Fruit fly (Drosophila melanogaster) whole organism, prepupa: ENCODE data around the gene Jhbp11.
A peak's percentile ranks its signal among the peaks of the same experiment; 100 is the strongest.

Experiments used
- Blimp-1 ChIP-seq: fragments of 200-800 bp; sonication (Bioruptor generic); optimal IDR thresholded peaks from 3 replicates; lab custom pipeline; 2017; ENCODE audit warnings: missing biosample characterization, missing genetic modification characterization, mild to moderate bottlenecking, moderate library complexity, missing genetic modification reagents
- CG10631 ChIP-seq: fragments of 200-800 bp; sonication (Bioruptor generic); optimal IDR thresholded peaks from 2 replicates; lab custom pipeline; 2016; ENCODE audit warnings: missing biosample characterization, missing genetic modification characterization
- CG10669 ChIP-seq: fragments of 200-800 bp; sonication (Bioruptor generic); optimal IDR thresholded peaks from 3 replicates; lab custom pipeline; 2018; ENCODE audit warnings: missing biosample characterization, mild to moderate bottlenecking, missing genetic modification characterization, moderate library complexity
- CG11762 ChIP-seq: fragments of 200-800 bp; sonication (Bioruptor generic); optimal IDR thresholded peaks from 3 replicates; lab custom pipeline; 2016; ENCODE audit warnings: missing biosample characterization, missing genetic modification characterization; ENCODE audit not compliant: insufficient read depth
- CG11902 ChIP-seq: fragments of 200-800 bp; sonication (Bioruptor generic); optimal IDR thresholded peaks from 3 replicates; lab custom pipeline; 2016; ENCODE audit warnings: missing biosample characterization, missing genetic modification characterization
- CG15336 ChIP-seq: fragments of 200-800 bp; sonication (Bioruptor generic); IDR thresholded peaks from 2 replicates; pipeline ENCODE4 v1.3.6; 2022; ENCODE audit warnings: missing biosample characterization, missing genetic modification characterization
- CG1621 ChIP-seq: fragments of 200-800 bp; sonication (Bioruptor generic); optimal IDR thresholded peaks from 3 replicates; lab custom pipeline; 2018; ENCODE audit warnings: missing biosample characterization, mild to moderate bottlenecking, missing genetic modification characterization
- CG16779 ChIP-seq: fragments of 200-800 bp; sonication (Bioruptor generic); optimal IDR thresholded peaks from 3 replicates; lab custom pipeline; 2017; ENCODE audit warnings: missing biosample characterization, mild to moderate bottlenecking, missing genetic modification characterization
- CG31627 ChIP-seq: fragments of 200-800 bp; sonication (Bioruptor generic); optimal IDR thresholded peaks from 3 replicates; lab custom pipeline; 2016; ENCODE audit warnings: missing biosample characterization, missing genetic modification characterization
- CG34406 ChIP-seq: fragments of 200-800 bp; sonication (Bioruptor generic); optimal IDR thresholded peaks from 3 replicates; lab custom pipeline; 2016; ENCODE audit warnings: missing biosample characterization, missing genetic modification characterization
- CG3919 ChIP-seq: fragments of 200-800 bp; sonication (Bioruptor generic); optimal IDR thresholded peaks from 3 replicates; lab custom pipeline; 2016; ENCODE audit warnings: missing biosample characterization, missing genetic modification characterization
- CG6163 ChIP-seq: fragments of 200-800 bp; sonication (Bioruptor generic); IDR thresholded peaks from 3 replicates; pipeline ENCODE4 v1.3.6; 2022; ENCODE audit warnings: missing biosample characterization, missing genetic modification characterization
- CG6276 ChIP-seq: fragments of 200-800 bp; sonication (Bioruptor generic); optimal IDR thresholded peaks from 2 replicates; lab custom pipeline; 2017; ENCODE audit warnings: missing biosample characterization, mild to moderate bottlenecking, missing genetic modification characterization
- CG6792 ChIP-seq: fragments of 200-800 bp; sonication (Bioruptor generic); optimal IDR thresholded peaks from 3 replicates; lab custom pipeline; 2016; ENCODE audit warnings: missing biosample characterization, missing genetic modification characterization
- CG6808 ChIP-seq: fragments of 200-800 bp; sonication (Bioruptor generic); optimal IDR thresholded peaks from 3 replicates; lab custom pipeline; 2017; ENCODE audit warnings: missing biosample characterization, missing genetic modification characterization, mild to moderate bottlenecking, moderate library complexity, missing genetic modification reagents
- CG6854 ChIP-seq: fragments of 200-800 bp; sonication (Bioruptor generic); optimal IDR thresholded peaks from 2 replicates; lab custom pipeline; 2017; ENCODE audit warnings: missing biosample characterization, mild to moderate bottlenecking, missing genetic modification characterization
- CG7368 ChIP-seq: fragments of 200-800 bp; sonication (Bioruptor generic); optimal IDR thresholded peaks from 3 replicates; lab custom pipeline; 2016; ENCODE audit warnings: missing biosample characterization, missing genetic modification characterization
- CG8119 ChIP-seq: fragments of 200-800 bp; sonication (Bioruptor generic); IDR thresholded peaks from 3 replicates; pipeline ENCODE4 v1.3.6; 2022; ENCODE audit warnings: missing biosample characterization, missing genetic modification characterization
- CG8319 ChIP-seq: fragments of 200-800 bp; sonication (Bioruptor generic); optimal IDR thresholded peaks from 3 replicates; lab custom pipeline; 2016; ENCODE audit warnings: missing biosample characterization, missing genetic modification characterization
- CG8632 ChIP-seq: fragments of 200-800 bp; sonication (Bioruptor generic); optimal IDR thresholded peaks from 3 replicates; lab custom pipeline; 2016; ENCODE audit warnings: missing biosample characterization, missing genetic modification characterization
- CG9139 ChIP-seq: fragments of 200-800 bp; sonication (Bioruptor generic); optimal IDR thresholded peaks from 3 replicates; lab custom pipeline; 2017; ENCODE audit warnings: missing biosample characterization, mild to moderate bottlenecking, missing genetic modification characterization
- Eip75B ChIP-seq: fragments of 200-800 bp; sonication (Bioruptor generic); optimal IDR thresholded peaks from 3 replicates; lab custom pipeline; 2016; ENCODE audit warnings: missing biosample characterization, missing genetic modification characterization
- Eip78C ChIP-seq: fragments of 200-800 bp; sonication (Bioruptor generic); peaks from one replicate; lab custom pipeline; 2016; ENCODE audit warnings: missing biosample characterization, missing genetic modification characterization
- Ets21C ChIP-seq: fragments of 200-800 bp; sonication (Bioruptor generic); optimal IDR thresholded peaks from 3 replicates; lab custom pipeline; 2016; ENCODE audit warnings: missing biosample characterization, missing genetic modification characterization
- Ets96B ChIP-seq: fragments of 200-800 bp; optimal IDR thresholded peaks from 2 replicates; lab custom pipeline; 2019; ENCODE audit warnings: missing biosample characterization, mild to moderate bottlenecking, missing genetic modification characterization, moderate library complexity
- Gug ChIP-seq: fragments of 200-800 bp; sonication (Bioruptor generic); IDR thresholded peaks from 2 replicates; pipeline ENCODE4 v1.3.6; 2022; ENCODE audit warnings: missing biosample characterization, missing genetic modification characterization
- Hr38 ChIP-seq: sonication (Bioruptor generic); optimal IDR thresholded peaks from 2 replicates; lab custom pipeline; 2016; ENCODE audit warnings: missing biosample characterization, missing genetic modification characterization
- Hr39 ChIP-seq: fragments of 200-800 bp; sonication (Bioruptor generic); optimal IDR thresholded peaks from 2 replicates; lab custom pipeline; 2016; ENCODE audit warnings: missing biosample characterization, missing genetic modification characterization
- Met ChIP-seq: fragments of 200-800 bp; sonication (Bioruptor generic); optimal IDR thresholded peaks from 3 replicates; lab custom pipeline; 2016; ENCODE audit warnings: missing biosample characterization, missing genetic modification characterization
- OdsH ChIP-seq: fragments of 200-800 bp; sonication (Bioruptor generic); optimal IDR thresholded peaks from 3 replicates; lab custom pipeline; 2016; ENCODE audit warnings: missing biosample characterization, missing genetic modification characterization
- Smox ChIP-seq: fragments of 200-800 bp; sonication (Bioruptor generic); optimal IDR thresholded peaks from 3 replicates; lab custom pipeline; 2016; ENCODE audit warnings: missing biosample characterization, missing genetic modification characterization
- Sox102F ChIP-seq: fragments of 200-800 bp; sonication (Bioruptor generic); optimal IDR thresholded peaks from 2 replicates; lab custom pipeline; 2016; ENCODE audit warnings: missing biosample characterization, mild to moderate bottlenecking, missing genetic modification characterization
- Sox15 ChIP-seq: fragments of 200-800 bp; sonication (Bioruptor generic); optimal IDR thresholded peaks from 3 replicates; lab custom pipeline; 2016; ENCODE audit warnings: missing biosample characterization, missing genetic modification characterization
- achi ChIP-seq: fragments of 200-800 bp; sonication (Bioruptor generic); optimal IDR thresholded peaks from 3 replicates; lab custom pipeline; 2016; ENCODE audit warnings: missing biosample characterization, missing genetic modification characterization
- cyc ChIP-seq: fragments of 200-800 bp; sonication (Bioruptor generic); optimal IDR thresholded peaks from 3 replicates; lab custom pipeline; 2016; ENCODE audit warnings: missing biosample characterization, missing genetic modification characterization
- dac ChIP-seq: fragments of 200-800 bp; sonication (Bioruptor generic); optimal IDR thresholded peaks from 2 replicates; lab custom pipeline; 2017; ENCODE audit warnings: missing biosample characterization, mild to moderate bottlenecking, missing genetic modification characterization
- dsx ChIP-seq: fragments of 200-800 bp; optimal IDR thresholded peaks from 3 replicates; lab custom pipeline; 2019; ENCODE audit warnings: missing biosample characterization, mild to moderate bottlenecking, missing genetic modification characterization, moderate library complexity; ENCODE audit not compliant: poor library complexity, severe bottlenecking
- eg ChIP-seq: fragments of 200-800 bp; sonication (Bioruptor generic); IDR thresholded peaks from 3 replicates; pipeline ENCODE4 v1.3.6; 2022; ENCODE audit warnings: missing biosample characterization, missing genetic modification characterization
- esn ChIP-seq: fragments of 200-800 bp; sonication (Bioruptor generic); optimal IDR thresholded peaks from 2 replicates; lab custom pipeline; 2016; ENCODE audit warnings: missing biosample characterization, mild to moderate bottlenecking, missing genetic modification characterization, moderate library complexity
- fd59A ChIP-seq: fragments of 200-800 bp; sonication (Bioruptor generic); optimal IDR thresholded peaks from 2 replicates; lab custom pipeline; 2017; ENCODE audit warnings: missing biosample characterization, mild to moderate bottlenecking, missing genetic modification characterization, missing genetic modification reagents
- net ChIP-seq: fragments of 200-800 bp; sonication (Bioruptor generic); optimal IDR thresholded peaks from 3 replicates; lab custom pipeline; 2016; ENCODE audit warnings: missing biosample characterization, missing genetic modification characterization
- pdm3 ChIP-seq: fragments of 200-800 bp; sonication (Bioruptor generic); optimal IDR thresholded peaks from 3 replicates; lab custom pipeline; 2016; ENCODE audit warnings: missing biosample characterization, missing genetic modification characterization
- salr ChIP-seq, 2 experiments: fragments of 200-800 bp; sonication (Bioruptor generic); optimal IDR thresholded peaks; 3 replicates each; lab custom pipeline; 2016 to 2018; ENCODE audit warnings: missing biosample characterization in 2 of 2, missing genetic modification characterization in 2 of 2, mild to moderate bottlenecking in 1 of 2
- spab ChIP-seq: fragments of 200-800 bp; sonication (Bioruptor generic); optimal IDR thresholded peaks from 2 replicates; lab custom pipeline; 2017; ENCODE audit warnings: missing biosample characterization, mild to moderate bottlenecking, missing genetic modification characterization, missing genetic modification reagents
- ss ChIP-seq, 2 experiments: fragments of 200-800 bp; sonication (Bioruptor generic); optimal IDR thresholded peaks; 2 replicates in 1 of 2; 3 replicates in 1 of 2; lab custom pipeline; 2017 to 2018; ENCODE audit warnings: mild to moderate bottlenecking in 2 of 2, missing biosample characterization in 2 of 2, missing genetic modification characterization in 2 of 2, moderate library complexity in 1 of 2
- svp ChIP-seq: fragments of 200-800 bp; sonication (Bioruptor generic); peaks from one replicate; lab custom pipeline; 2016; ENCODE audit warnings: missing biosample characterization, missing genetic modification characterization
- topi ChIP-seq: fragments of 200-800 bp; sonication (Bioruptor generic); optimal IDR thresholded peaks from 3 replicates; lab custom pipeline; 2016; ENCODE audit warnings: missing biosample characterization, missing genetic modification characterization
- vri ChIP-seq: fragments of 200-800 bp; sonication (Bioruptor generic); optimal IDR thresholded peaks from 3 replicates; lab custom pipeline; 2016; ENCODE audit warnings: missing biosample characterization, mild to moderate bottlenecking, missing genetic modification characterization

Jhbp11 gene

dm6 chr3R:27109458-27109857, 8.4 kb downstream of the Jhbp11 start:
- no peak for TF ChIP-seq CG16779 (tag; lab: Kevin White, UChicago)
- TF ChIP-seq svp (GFP tag; lab: Kevin White, UChicago): peak; percentile 65
- no peak for TF ChIP-seq CG34406 (GFP tag; lab: Kevin White, UChicago)
- TF ChIP-seq CG10669: no peak
- no peak for TF ChIP-seq CG1621
- peak; percentile 14 for TF ChIP-seq vri (GFP tag; lab: Kevin White, UChicago)
- TF ChIP-seq, all 60 proteins: peak for 2

dm6 chr3R:27111784-27112602, 11.0 kb downstream of the Jhbp11 start, which contains the start of the genes gb and CG5815:
Gene gb, minus strand, starts transcription at chr3R:27112270.
Gene CG5815, plus strand, starts transcription at chr3R:27112566.
- peak; percentile 89 for TF ChIP-seq topi (GFP tag; lab: Kevin White, UChicago)
- TF ChIP-seq cyc (GFP tag; lab: Kevin White, UChicago): peak; percentile 88
- TF ChIP-seq CG11762 (GFP tag; lab: Kevin White, UChicago): peak; percentile 64
- peak; percentile 86 for TF ChIP-seq net
- TF ChIP-seq CG7368 (GFP tag; lab: Kevin White, UChicago): peak; percentile 71
- peak; percentile 84 for TF ChIP-seq Sox15 (GFP tag; lab: Kevin White, UChicago)
- TF ChIP-seq Blimp-1 (GFP tag; lab: Kevin White, UChicago): peak; percentile 59
- TF ChIP-seq Eip78C: peak; percentile 96
- TF ChIP-seq dac (GFP tag; lab: Kevin White, UChicago): peak; percentile 80
- no peak for TF ChIP-seq Smox
- TF ChIP-seq achi: no peak
- peak; percentile 92 for TF ChIP-seq CG6163 (GFP tag; lab: Robert Waterston, UW)
- TF ChIP-seq salr (GFP tag; optimal IDR thresholded peaks at IDR 0.05; lab: Kevin White, UChicago): peak in 1 of 2 experiments; percentile 79
- TF ChIP-seq CG31627: peak; percentile 87
- no peak for TF ChIP-seq Sox102F (GFP tag; lab: Kevin White, UChicago)
- peak; percentile 84 for TF ChIP-seq CG8119 (GFP tag; lab: Robert Waterston, UW)
- no peak for TF ChIP-seq Met (GFP tag; lab: Kevin White, UChicago)
- no peak for TF ChIP-seq CG1621
- TF ChIP-seq CG15336: peak; percentile 81
- peak; percentile 91 for TF ChIP-seq esn (GFP tag; lab: Kevin White, UChicago)
- TF ChIP-seq ss (GFP tag; optimal IDR thresholded peaks at IDR 0.05; lab: Kevin White, UChicago): no peak
- TF ChIP-seq dsx (GFP tag; lab: Kevin White, UChicago): no peak
- TF ChIP-seq CG11902: peak; percentile 75
- TF ChIP-seq pdm3 (GFP tag; lab: Kevin White, UChicago): no peak
- no peak for TF ChIP-seq CG9139 (GFP tag; lab: Kevin White, UChicago)
- no peak for TF ChIP-seq CG6808
- peak; percentile 90 for TF ChIP-seq CG3919 (GFP tag; lab: Kevin White, UChicago)
- no peak for TF ChIP-seq CG6276 (GFP tag; lab: Kevin White, UChicago)
- TF ChIP-seq OdsH (GFP tag; lab: Kevin White, UChicago): peak; percentile 92
- no peak for TF ChIP-seq Hr38 (GFP tag; lab: Kevin White, UChicago)
- peak; percentile 87 for TF ChIP-seq Ets96B
- no peak for TF ChIP-seq CG10631
- TF ChIP-seq eg (GFP tag; lab: Robert Waterston, UW): peak; percentile 94
- TF ChIP-seq CG8319 (GFP tag; lab: Kevin White, UChicago): peak; percentile 85
- peak; percentile 65 for TF ChIP-seq CG6854
- TF ChIP-seq spab (GFP tag; lab: Kevin White, UChicago): no peak
- TF ChIP-seq vri (GFP tag; lab: Kevin White, UChicago): peak; percentile 31
- peak; percentile 82 for TF ChIP-seq CG8632 (GFP tag; lab: Kevin White, UChicago)
- peak; percentile 80 for TF ChIP-seq Gug (GFP tag; lab: Robert Waterston, UW)
- TF ChIP-seq Hr39 (GFP tag; lab: Kevin White, UChicago): peak; percentile 87
- no peak for TF ChIP-seq Eip75B (GFP tag; lab: Kevin White, UChicago)
- TF ChIP-seq Ets21C (GFP tag; lab: Kevin White, UChicago): peak; percentile 82
- no peak for TF ChIP-seq CG10669
- peak; percentile 80 for TF ChIP-seq CG6792
- TF ChIP-seq fd59A (GFP tag; lab: Kevin White, UChicago): peak; percentile 78
- peak; percentile 85 for TF ChIP-seq CG34406 (GFP tag; lab: Kevin White, UChicago)
